Worm (Caenorhabditis elegans) whole organism, late embryonic: ENCODE results near the gene ctf-18.

Experiments
- ceh-18 ChIP-seq: sonication (generic microtip); optimal IDR thresholded peaks from 2 replicates; lab custom pipeline; 2016; ENCODE audit warnings: missing genetic modification characterization, missing compliant biosample characterization
- ceh-2 ChIP-seq: sonication (generic microtip); optimal IDR thresholded peaks from 2 replicates; lab custom pipeline; 2016; ENCODE audit warnings: missing genotype, missing genetic modification characterization, missing compliant biosample characterization
- ceh-22 ChIP-seq: sonication (generic microtip); optimal IDR thresholded peaks from 2 replicates; lab custom pipeline; 2017; ENCODE audit warnings: missing biosample characterization, missing genetic modification characterization
- ceh-24 ChIP-seq: sonication (generic microtip); optimal IDR thresholded peaks from 2 replicates; lab custom pipeline; 2016; ENCODE audit warnings: mild to moderate bottlenecking, missing genetic modification characterization, missing compliant biosample characterization
- ceh-30 ChIP-seq: fragments of 150-350 bp; optimal IDR thresholded peaks from 2 replicates; lab custom pipeline; 2014; ENCODE audit warnings: missing biosample characterization, missing genetic modification characterization
- ceh-31 ChIP-seq: sonication (generic microtip); optimal IDR thresholded peaks from 2 replicates; lab custom pipeline; 2016; ENCODE audit warnings: missing genetic modification characterization, missing compliant biosample characterization
- ceh-45 ChIP-seq: fragments of 200-800 bp; sonication (Bioruptor generic); IDR thresholded peaks from 2 replicates; pipeline ENCODE4 v1.3.6; 2022; ENCODE audit warnings: missing genetic modification reagents, missing genetic modification characterization, missing compliant biosample characterization
- ceh-6 ChIP-seq: fragments of 200-800 bp; sonication (Bioruptor generic); optimal IDR thresholded peaks from 2 replicates; lab custom pipeline; 2018; ENCODE audit warnings: mild to moderate bottlenecking, missing genetic modification characterization, missing compliant biosample characterization
- ceh-9 ChIP-seq: sonication (generic microtip); optimal IDR thresholded peaks from 2 replicates; lab custom pipeline; 2016; ENCODE audit warnings: mild to moderate bottlenecking, missing genetic modification characterization, inconsistent platforms, missing compliant biosample characterization
- che-1 ChIP-seq: sonication (generic microtip); optimal IDR thresholded peaks from 2 replicates; lab custom pipeline; 2016; ENCODE audit warnings: mild to moderate bottlenecking, missing genetic modification characterization, missing compliant biosample characterization
- dmd-4 ChIP-seq: sonication (generic microtip); optimal IDR thresholded peaks from 2 replicates; lab custom pipeline; 2016; ENCODE audit warnings: borderline replicate concordance, missing genetic modification characterization, missing compliant biosample characterization
- dve-1 ChIP-seq: sonication (generic microtip); optimal IDR thresholded peaks from 2 replicates; lab custom pipeline; 2017; ENCODE audit warnings: antibody characterized with exemption, mild to moderate bottlenecking, missing genetic modification characterization, missing compliant biosample characterization
- elt-2 ChIP-seq: sonication (generic microtip); optimal IDR thresholded peaks from 2 replicates; lab custom pipeline; 2016; ENCODE audit warnings: missing genetic modification reagents, missing genetic modification characterization, missing compliant biosample characterization
- elt-4 ChIP-seq: sonication (generic microtip); optimal IDR thresholded peaks from 2 replicates; lab custom pipeline; 2016; ENCODE audit warnings: missing genetic modification characterization, missing compliant biosample characterization
- fkh-6 ChIP-seq: sonication (generic microtip); optimal IDR thresholded peaks from 2 replicates; lab custom pipeline; 2016; ENCODE audit warnings: missing genetic modification characterization, missing compliant biosample characterization
- hlh-15 ChIP-seq: sonication (generic microtip); optimal IDR thresholded peaks from 2 replicates; lab custom pipeline; 2016; ENCODE audit warnings: missing genetic modification characterization, missing compliant biosample characterization
- hlh-30 ChIP-seq: sonication (generic microtip); optimal IDR thresholded peaks from 2 replicates; lab custom pipeline; 2017; ENCODE audit warnings: antibody characterized with exemption, missing genetic modification characterization, missing compliant biosample characterization; ENCODE audit not compliant: insufficient read depth
- nhr-232 ChIP-seq: sonication (generic microtip); optimal IDR thresholded peaks from 2 replicates; lab custom pipeline; 2016; ENCODE audit warnings: missing genetic modification characterization, missing compliant biosample characterization
- npax-4 ChIP-seq: sonication (generic microtip); optimal IDR thresholded peaks from 2 replicates; lab custom pipeline; 2016; ENCODE audit warnings: missing genetic modification characterization, missing compliant biosample characterization
- pag-3 ChIP-seq: sonication (generic microtip); optimal IDR thresholded peaks from 2 replicates; lab custom pipeline; 2016; ENCODE audit warnings: missing compliant biosample characterization, missing genetic modification characterization, borderline replicate concordance
- pax-1 ChIP-seq: fragments of 150-350 bp; optimal IDR thresholded peaks from 2 replicates; lab custom pipeline; 2014; ENCODE audit warnings: missing biosample characterization, missing genetic modification characterization
- pqm-1 ChIP-seq: sonication (generic microtip); optimal IDR thresholded peaks from 2 replicates; lab custom pipeline; 2016; ENCODE audit warnings: missing genetic modification characterization, missing compliant biosample characterization
- pros-1 ChIP-seq: fragments of 150-350 bp; optimal IDR thresholded peaks from 2 replicates; lab custom pipeline; 2014; ENCODE audit warnings: missing biosample characterization, missing genetic modification reagents, missing genetic modification characterization
- ref-2 ChIP-seq: sonication (generic microtip); optimal IDR thresholded peaks from 2 replicates; lab custom pipeline; 2016; ENCODE audit warnings: missing genetic modification characterization, missing compliant biosample characterization
- rnt-1 ChIP-seq: sonication (generic microtip); optimal IDR thresholded peaks from 2 replicates; lab custom pipeline; 2016; ENCODE audit warnings: missing genetic modification characterization, missing compliant biosample characterization
- sox-4 ChIP-seq: sonication (generic microtip); optimal IDR thresholded peaks from 2 replicates; lab custom pipeline; 2017; ENCODE audit warnings: mild to moderate bottlenecking, missing genetic modification characterization, inconsistent platforms, missing compliant biosample characterization
- tbx-2 ChIP-seq: sonication (generic microtip); optimal IDR thresholded peaks from 2 replicates; lab custom pipeline; 2016; ENCODE audit warnings: missing genetic modification characterization, missing compliant biosample characterization
- tbx-7 ChIP-seq: sonication (generic microtip); optimal IDR thresholded peaks from 2 replicates; lab custom pipeline; 2016; ENCODE audit warnings: missing genotype, missing genetic modification characterization, missing compliant biosample characterization
- ttx-3 ChIP-seq: sonication (generic microtip); optimal IDR thresholded peaks from 2 replicates; lab custom pipeline; 2016; ENCODE audit warnings: missing genetic modification reagents, missing genetic modification characterization, missing compliant biosample characterization
- unc-3 ChIP-seq, 2 experiments: fragments of 200-800 bp in 1 of 2; sonication (Bioruptor generic) in 1 of 2; sonication (generic microtip) in 1 of 2; conservative IDR thresholded peaks in 1 of 2; optimal IDR thresholded peaks in 1 of 2; 2 replicates each; pipeline versions ENCODE4 v1.3.6 to Lab custom; 2016 to 2022; ENCODE audit warnings: missing compliant biosample characterization in 2 of 2, missing genetic modification characterization in 2 of 2, missing genetic modification reagents in 1 of 2
- unc-42 ChIP-seq: sonication (generic microtip); optimal IDR thresholded peaks from 2 replicates; lab custom pipeline; 2016; ENCODE audit warnings: missing genotype, missing genetic modification characterization, missing compliant biosample characterization

Gene ctf-18

DNA sequence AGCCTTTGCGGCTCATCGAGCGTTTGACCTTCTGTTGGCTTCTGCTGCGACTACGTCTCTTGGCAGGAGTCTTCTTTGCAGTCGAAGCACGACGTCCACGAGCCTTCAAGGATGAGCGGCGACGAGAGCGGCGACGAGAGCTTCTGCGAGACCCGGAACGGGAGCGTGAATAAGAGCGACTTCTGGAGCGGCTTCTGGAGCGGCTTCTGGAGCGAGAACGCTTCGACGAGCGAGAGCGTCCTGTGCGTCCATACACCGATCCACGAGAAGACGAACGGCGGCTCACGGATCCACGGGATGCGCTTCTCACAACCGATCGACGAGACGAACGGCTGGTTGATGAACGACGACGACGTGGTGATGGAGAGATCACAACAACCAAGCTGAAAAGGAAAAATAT lies 15.6 kb downstream of the ctf-18 start:
- TF ChIP-seq ceh-31 (tag; lab: Kevin White, UChicago) (no peak), ttx-3 (tag; lab: Kevin White, UChicago) (no peak), sox-4 (tag; lab: Kevin White, UChicago) (no peak), unc-3 (GFP tag; conservative IDR thresholded peaks at IDR 0.05; lab: Robert Waterston, UW) (no peak), unc-3 (tag; optimal IDR thresholded peaks at IDR 0.05; lab: Kevin White, UChicago) (no peak)

DNA sequence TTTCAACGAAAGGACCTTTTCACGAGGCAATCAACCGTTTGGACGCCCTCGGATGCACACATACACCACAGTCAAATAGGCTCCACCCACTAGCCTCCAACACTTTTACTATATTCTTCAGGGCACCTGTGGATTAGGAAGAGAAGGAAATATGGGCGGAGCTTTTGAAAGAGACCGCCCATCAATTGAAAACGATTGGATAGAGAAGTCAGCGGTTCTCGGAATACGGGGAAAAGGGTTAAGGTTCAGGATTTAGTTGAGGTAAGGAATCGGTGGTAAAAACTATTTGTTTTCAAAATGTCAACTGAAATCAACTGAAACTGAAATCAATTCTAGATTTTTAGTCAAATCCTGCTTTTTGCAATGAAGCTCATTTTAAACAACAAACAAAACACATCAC lies 16.0 kb downstream of the ctf-18 start, which contains the start of gene egl-38:
Gene egl-38, minus strand, starts transcription at position 101 of the 400 bp plus-strand sequence.
- TF ChIP-seq ttx-3 (tag; lab: Kevin White, UChicago) (no peak), npax-4 (tag; lab: Kevin White, UChicago) (no peak), ceh-45 (GFP tag; lab: Robert Waterston, UW) (no peak)

DNA sequence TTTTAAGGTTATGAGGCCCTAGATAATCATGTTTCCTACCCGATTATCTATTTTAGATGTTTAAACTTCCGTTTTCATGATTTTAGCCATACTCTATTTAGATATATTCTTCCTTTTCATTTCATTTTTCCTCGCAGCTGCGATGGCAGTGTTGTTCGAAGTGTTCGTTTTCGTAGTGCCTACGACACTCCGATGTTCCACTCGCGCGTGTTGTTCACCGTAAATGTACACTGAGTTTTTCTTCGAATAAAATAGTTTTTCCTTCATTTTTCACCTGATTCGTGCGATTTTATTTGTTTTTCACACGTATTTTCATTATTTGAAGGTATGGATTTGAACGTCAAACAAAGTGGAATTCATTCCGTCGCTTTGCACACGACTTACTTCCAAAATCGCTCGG lies 29.6 kb downstream of the ctf-18 start, which contains the start of gene dis-3:
Gene dis-3, plus strand, starts transcription at position 322 of the 400 bp plus-strand sequence.
- TF ChIP-seq unc-42 (tag; lab: Kevin White, UChicago): no peak

DNA sequence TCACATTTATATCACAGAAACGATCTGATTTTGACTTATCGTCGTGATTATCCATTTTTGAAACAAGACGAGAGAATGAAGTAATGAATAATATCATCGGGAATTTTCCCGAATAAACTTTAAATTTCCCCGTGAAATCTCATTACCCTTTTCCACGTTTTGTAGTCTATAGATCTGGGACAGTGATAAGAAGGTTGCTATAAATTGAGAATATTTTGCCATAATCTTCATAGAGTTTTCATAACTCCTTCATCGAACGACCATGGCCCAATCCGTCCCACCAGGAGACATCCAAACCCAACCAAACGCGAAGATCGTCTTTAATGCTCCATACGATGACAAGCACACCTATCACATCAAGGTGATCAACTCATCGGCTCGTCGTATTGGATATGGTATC lies 31.3 kb downstream of the ctf-18 start, which contains the start of the genes C04G2.5 and msp-36:
Gene C04G2.5, minus strand, starts transcription at position 101 of the 400 bp plus-strand sequence.
Gene msp-36, plus strand, starts transcription at position 263 of the 400 bp plus-strand sequence.
- no peak for TF ChIP-seq elt-2 (tag; lab: Kevin White, UChicago)
- TF ChIP-seq ceh-2 (tag; lab: Kevin White, UChicago): no peak
- no peak for TF ChIP-seq dve-1 (tag; lab: Kevin White, UChicago)
- no peak for TF ChIP-seq ceh-18 (tag; lab: Kevin White, UChicago)
- no peak for TF ChIP-seq unc-42 (tag; lab: Kevin White, UChicago)
- no peak for TF ChIP-seq ceh-30

DNA sequence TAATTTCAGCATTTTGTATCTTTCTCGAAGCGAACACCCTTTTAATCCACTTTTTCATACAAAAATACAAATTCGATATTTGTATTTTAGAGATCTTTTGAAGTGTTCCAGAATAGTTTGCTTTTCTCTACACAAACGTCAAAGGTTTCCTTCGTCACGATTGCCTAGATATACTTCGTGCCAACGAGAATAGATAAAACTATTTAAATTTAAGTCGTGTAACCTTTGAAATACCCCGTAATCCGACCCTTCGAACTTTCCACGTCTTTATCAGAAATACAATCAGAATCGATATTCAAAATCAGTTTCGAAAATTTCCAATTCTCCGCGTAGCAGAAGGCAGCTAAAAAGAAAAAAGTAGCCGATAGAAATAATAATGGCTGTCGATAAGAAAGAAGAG lies 36.1 kb downstream of the ctf-18 start, which contains the start of gene ttbk-5:
Gene ttbk-5, plus strand, starts transcription at position 301 of the 400 bp plus-strand sequence.
- TF ChIP-seq elt-4 (tag; lab: Kevin White, UChicago) (no peak), pros-1 (tag; lab: Kevin White, UChicago) (no peak), che-1 (no peak), fkh-6 (tag; lab: Kevin White, UChicago) (no peak), dmd-4 (no peak), nhr-232 (no peak), ref-2 (tag; lab: Kevin White, UChicago) (no peak), ceh-9 (no peak), ceh-6 (no peak), pqm-1 (tag; lab: Kevin White, UChicago) (no peak)

DNA sequence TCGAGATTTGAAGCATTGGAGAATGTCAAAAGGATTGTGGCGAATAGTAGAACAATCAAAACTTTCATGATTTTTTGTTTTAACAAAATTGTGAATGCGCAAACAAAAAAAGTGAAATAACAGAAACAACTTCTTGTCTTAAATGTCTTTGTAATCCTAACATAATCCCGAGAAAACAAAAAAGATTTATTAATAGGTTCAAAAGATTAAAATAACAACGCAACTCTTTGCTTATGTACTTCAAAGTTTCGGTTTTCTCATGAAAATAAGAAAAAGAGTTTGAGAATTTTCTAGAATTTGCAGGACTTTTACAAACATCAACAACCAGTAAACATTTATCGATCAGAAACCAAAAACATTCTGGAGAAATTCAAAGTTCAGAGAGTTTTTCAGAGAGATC lies 36.7 kb downstream of the ctf-18 start, which contains the start of gene ttr-39:
Gene ttr-39, minus strand, starts transcription at position 101 of the 400 bp plus-strand sequence.
- no peak for TF ChIP-seq hlh-15 (tag; lab: Kevin White, UChicago)
- TF ChIP-seq ceh-24 (tag; lab: Kevin White, UChicago): no peak
- TF ChIP-seq tbx-2: no peak
- TF ChIP-seq pax-1 (tag; lab: Kevin White, UChicago): no peak
- TF ChIP-seq ceh-6: no peak
- TF ChIP-seq tbx-7 (tag; lab: Kevin White, UChicago): no peak
- TF ChIP-seq hlh-30 (tag; lab: Kevin White, UChicago): no peak
- TF ChIP-seq pag-3 (tag; lab: Kevin White, UChicago): no peak
- TF ChIP-seq ceh-2 (tag; lab: Kevin White, UChicago): no peak
- no peak for TF ChIP-seq ceh-22
- no peak for TF ChIP-seq rnt-1 (tag; lab: Kevin White, UChicago)
